Fruit fly (Drosophila melanogaster): ENCODE data around the gene CG4678.

Gene CG4678

dm6 chrX:16750712-16751578 is 55.0 kb downstream of the CG4678 start (continued):
- TF ChIP-seq brk (GFP tag; optimal IDR thresholded peaks at IDR 0.05) (peak; percentile 55), br (GFP tag; optimal IDR thresholded peaks at IDR 0.05) (peak; percentile 70), woc (GFP tag; optimal IDR thresholded peaks at IDR 0.05) (peak; percentile 83), Hr78 (GFP tag; optimal IDR thresholded peaks at IDR 0.05) (no peak), psq (GFP tag; optimal IDR thresholded peaks at IDR 0.05) (peak; percentile 86), Jra (GFP tag; optimal IDR thresholded peaks at IDR 0.05) (peak; percentile 13)

- TF ChIP-seq OdsH (GFP tag; optimal IDR thresholded peaks at IDR 0.05) (peak; percentile 50), h (GFP tag; optimal IDR thresholded peaks at IDR 0.05) (peak; percentile 68), Dfd (GFP tag; optimal IDR thresholded peaks at IDR 0.05) (no peak), lola (GFP tag; optimal IDR thresholded peaks at IDR 0.05) (no peak), Jra (GFP tag; optimal IDR thresholded peaks at IDR 0.05) (peak; percentile 82), Hr83 (GFP tag; optimal IDR thresholded peaks at IDR 0.05; ENCODE audit: poor library complexity, severe bottlenecking) (peak; percentile 95), Hnf4 (GFP tag; optimal IDR thresholded peaks at IDR 0.05) (peak; percentile 85), usp (GFP tag; optimal IDR thresholded peaks at IDR 0.05) (no peak), sv (GFP tag; optimal IDR thresholded peaks at IDR 0.05) (peak; percentile 0), pan (optimal IDR thresholded peaks at IDR 0.05) (no peak), GATAd (GFP tag; optimal IDR thresholded peaks at IDR 0.05) (peak; percentile 63), Sp1 (GFP tag; optimal IDR thresholded peaks at IDR 0.05) (peak; percentile 50), dl (GFP tag; optimal IDR thresholded peaks at IDR 0.05; ENCODE audit: insufficient read depth in 1 of 2, partially characterized antibody in 2 of 2) (no peak), sage (GFP tag; optimal IDR thresholded peaks at IDR 0.05) (peak; percentile 18), N (GFP tag; optimal IDR thresholded peaks at IDR 0.05) (no peak), Dif (GFP tag; optimal IDR thresholded peaks at IDR 0.05; ENCODE audit: partially characterized antibody) (no peak), dmrt93B (GFP tag; optimal IDR thresholded peaks at IDR 0.05) (peak; percentile 60), foxo (GFP tag; optimal IDR thresholded peaks at IDR 0.05) (peak in 1 of 2 experiments; percentile 75), ey (GFP tag; optimal IDR thresholded peaks at IDR 0.05) (peak; percentile 72), br (GFP tag; optimal IDR thresholded peaks at IDR 0.05) (peak; percentile 81), psq (GFP tag; optimal IDR thresholded peaks at IDR 0.05) (peak; percentile 45), CrebA (GFP tag; optimal IDR thresholded peaks at IDR 0.05; ENCODE audit: borderline replicate concordance) (no peak), CG32264 (GFP tag; optimal IDR thresholded peaks at IDR 0.05) (peak; percentile 43), Mio (GFP tag; optimal IDR thresholded peaks at IDR 0.05) (no peak), rgr (GFP tag; optimal IDR thresholded peaks at IDR 0.05) (peak; percentile 90), fru (GFP tag; optimal IDR thresholded peaks at IDR 0.05) (peak; percentile 71), Vsx2 (GFP tag; optimal IDR thresholded peaks at IDR 0.05; ENCODE audit: partially characterized antibody) (no peak), brk (GFP tag; optimal IDR thresholded peaks at IDR 0.05) (peak; percentile 54), dsf (GFP tag; optimal IDR thresholded peaks at IDR 0.05; ENCODE audit: borderline replicate concordance) (peak; percentile 48), Abd-B (GFP tag; optimal IDR thresholded peaks at IDR 0.05) (no peak), HLH106 (tag; optimal IDR thresholded peaks at IDR 0.05) (peak; percentile 59), CG9705 (GFP tag; optimal IDR thresholded peaks at IDR 0.05) (peak; percentile 55), tai (GFP tag; optimal IDR thresholded peaks at IDR 0.05) (peak; percentile 68), jim (GFP tag; optimal IDR thresholded peaks at IDR 0.05) (peak; percentile 42), Rel (GFP tag; optimal IDR thresholded peaks at IDR 0.05) (no peak), Rel (tag; optimal IDR thresholded peaks at IDR 0.05) (peak; percentile 10), woc (GFP tag; optimal IDR thresholded peaks at IDR 0.05) (peak; percentile 33), Hr78 (GFP tag; optimal IDR thresholded peaks at IDR 0.05) (no peak)
These were observed 55.7 kb downstream of the CG4678 start, which contains the start of gene goe for dm6 chrX:16751579-16752156. Gene goe, minus strand, starts transcription at chrX:16751910.

Data from whole organism, wandering third instar larva.